Worm (Caenorhabditis elegans) whole organism, mixed stage, embryonic: ENCODE data around the gene DC2.5.
"Not testable (repeated sequence)": the region's sequence is repeated elsewhere in the genome, so short reads cannot be mapped to it uniquely, and the experiment has no call there.

Experiments used
- bed-3 ChIP-seq: fragments of 200-800 bp; sonication (Bioruptor generic); optimal IDR thresholded peaks from 3 replicates; lab custom pipeline; 2018; ENCODE audit warnings: mild to moderate bottlenecking, missing genetic modification characterization, moderate library complexity, missing compliant biosample characterization
- blmp-1 ChIP-seq: fragments of 150-350 bp; optimal IDR thresholded peaks from 2 replicates; lab custom pipeline; 2014; ENCODE audit warnings: missing biosample characterization, missing genetic modification characterization
- ceh-39 ChIP-seq: fragments of 150-350 bp; optimal IDR thresholded peaks from 2 replicates; lab custom pipeline; 2014; ENCODE audit warnings: missing biosample characterization, missing genetic modification characterization
- ceh-83 ChIP-seq: fragments of 200-800 bp; sonication (Bioruptor generic); optimal IDR thresholded peaks from 2 replicates; lab custom pipeline; 2018; ENCODE audit warnings: mild to moderate bottlenecking, missing genetic modification characterization, missing compliant biosample characterization
- ces-1 ChIP-seq: fragments of 150-350 bp; optimal IDR thresholded peaks from 2 replicates; lab custom pipeline; 2014; ENCODE audit warnings: missing biosample characterization, missing genetic modification reagents, missing genetic modification characterization
- cnd-1 ChIP-seq: fragments of 200-800 bp; sonication (Bioruptor generic); optimal IDR thresholded peaks from 2 replicates; lab custom pipeline; 2018; ENCODE audit warnings: mild to moderate bottlenecking, missing genetic modification characterization, missing compliant biosample characterization
- drap-1 ChIP-seq: fragments of 200-800 bp; sonication (Bioruptor generic); optimal IDR thresholded peaks from 3 replicates; lab custom pipeline; 2018; ENCODE audit warnings: mild to moderate bottlenecking, missing genetic modification characterization, missing compliant biosample characterization
- elt-1 ChIP-seq: sonication (generic microtip); optimal IDR thresholded peaks from 2 replicates; lab custom pipeline; 2017; ENCODE audit warnings: missing genetic modification characterization, mild to moderate bottlenecking, missing compliant biosample characterization, antibody characterized with exemption, moderate library complexity, borderline replicate concordance; ENCODE audit not compliant: insufficient read depth
- elt-3 ChIP-seq: fragments of 150-350 bp; optimal IDR thresholded peaks from 2 replicates; lab custom pipeline; 2014; ENCODE audit warnings: missing biosample characterization, missing genetic modification characterization
- ham-2 ChIP-seq: fragments of 200-800 bp; sonication (Bioruptor generic); optimal IDR thresholded peaks from 2 replicates; lab custom pipeline; 2018; ENCODE audit warnings: mild to moderate bottlenecking, missing genetic modification characterization, missing compliant biosample characterization
- hlh-1 ChIP-seq: fragments of 150-350 bp; optimal IDR thresholded peaks from 2 replicates; lab custom pipeline; 2014; ENCODE audit warnings: missing biosample characterization, missing genetic modification reagents, missing genetic modification characterization
- lin-13 ChIP-seq: fragments of 150-350 bp; optimal IDR thresholded peaks from 2 replicates; lab custom pipeline; 2014; ENCODE audit warnings: missing biosample characterization, missing genetic modification characterization
- lin-32 ChIP-seq: fragments of 200-800 bp; sonication (Bioruptor generic); optimal IDR thresholded peaks from 2 replicates; lab custom pipeline; 2018; ENCODE audit warnings: mild to moderate bottlenecking, missing genetic modification characterization, missing compliant biosample characterization
- lsy-2 ChIP-seq: fragments of 150-350 bp; optimal IDR thresholded peaks from 2 replicates; lab custom pipeline; 2014; ENCODE audit warnings: missing biosample characterization, missing genetic modification characterization
- mab-5 ChIP-seq: fragments of 150-350 bp; optimal IDR thresholded peaks from 2 replicates; lab custom pipeline; 2014; ENCODE audit warnings: missing biosample characterization, missing genetic modification characterization
- mep-1 ChIP-seq: fragments of 150-350 bp; optimal IDR thresholded peaks from 2 replicates; lab custom pipeline; 2017; ENCODE audit warnings: missing biosample characterization, missing genetic modification reagents, missing genetic modification characterization, inconsistent platforms
- mls-2 ChIP-seq: sonication (generic microtip); optimal IDR thresholded peaks from 2 replicates; lab custom pipeline; 2016; ENCODE audit warnings: mild to moderate bottlenecking, missing genetic modification characterization, moderate library complexity, missing compliant biosample characterization
- nhr-12 ChIP-seq: fragments of 150-350 bp; optimal IDR thresholded peaks from 2 replicates; lab custom pipeline; 2014; ENCODE audit warnings: missing biosample characterization, missing genetic modification characterization
- nhr-2 ChIP-seq: fragments of 150-350 bp; optimal IDR thresholded peaks from 2 replicates; lab custom pipeline; 2014; ENCODE audit warnings: missing biosample characterization, missing genetic modification characterization
- nhr-28 ChIP-seq: fragments of 150-350 bp; optimal IDR thresholded peaks from 2 replicates; lab custom pipeline; 2014; ENCODE audit warnings: missing biosample characterization, missing genetic modification characterization
- nhr-76 ChIP-seq: sonication (generic microtip); optimal IDR thresholded peaks from 2 replicates; lab custom pipeline; 2017; ENCODE audit warnings: missing biosample characterization, missing genetic modification characterization
- pha-4 ChIP-seq: fragments of 150-350 bp; optimal IDR thresholded peaks from 2 replicates; lab custom pipeline; 2018; ENCODE audit warnings: missing biosample characterization, missing genetic modification reagents, missing genetic modification characterization
- sem-2 ChIP-seq: fragments of 200-800 bp; sonication (Bioruptor generic); optimal IDR thresholded peaks from 2 replicates; lab custom pipeline; 2018; ENCODE audit warnings: mild to moderate bottlenecking, missing genetic modification characterization, missing compliant biosample characterization
- snpc-4 ChIP-seq: fragments of 150-350 bp; optimal IDR thresholded peaks from 2 replicates; lab custom pipeline; 2014; ENCODE audit warnings: missing biosample characterization, missing genetic modification characterization
- sptf-1 ChIP-seq: sonication (generic microtip); optimal IDR thresholded peaks from 2 replicates; lab custom pipeline; 2017; ENCODE audit warnings: mild to moderate bottlenecking, missing genetic modification characterization, moderate library complexity, missing compliant biosample characterization
- tbx-8 ChIP-seq: fragments of 200-800 bp; sonication (Bioruptor generic); optimal IDR thresholded peaks from 2 replicates; lab custom pipeline; 2018; ENCODE audit warnings: mild to moderate bottlenecking, missing genetic modification characterization, moderate library complexity, missing compliant biosample characterization
- unc-120 ChIP-seq: sonication (generic microtip); optimal IDR thresholded peaks from 2 replicates; lab custom pipeline; 2017; ENCODE audit warnings: missing genetic modification characterization, missing compliant biosample characterization; ENCODE audit not compliant: poor library complexity, severe bottlenecking
- unc-39 ChIP-seq: fragments of 150-350 bp; optimal IDR thresholded peaks from 2 replicates; lab custom pipeline; 2014; ENCODE audit warnings: missing biosample characterization, missing genetic modification characterization
- unc-62 ChIP-seq: fragments of 150-350 bp; optimal IDR thresholded peaks from 2 replicates; lab custom pipeline; 2014; ENCODE audit warnings: missing biosample characterization, missing genetic modification reagents, missing genetic modification characterization
- zip-8 ChIP-seq: fragments of 150-350 bp; optimal IDR thresholded peaks from 2 replicates; lab custom pipeline; 2014; ENCODE audit warnings: missing biosample characterization, missing genetic modification characterization
- ztf-11 ChIP-seq: fragments of 150-350 bp; optimal IDR thresholded peaks from 2 replicates; lab custom pipeline; 2014; ENCODE audit warnings: missing biosample characterization, missing genetic modification characterization

Gene DC2.5

ce11 chrV:212687-213086 is at the start of gene DC2.5:
DC2.5 (minus strand) TSS chrV:212787.
- TF ChIP-seq ztf-11 (tag; lab: Kevin White, UChicago); lin-32 (GFP tag; lab: Kevin White, UChicago); lsy-2 (tag; lab: Kevin White, UChicago): not testable (repeated sequence)
- TF ChIP-seq, all 35 proteins: peak for 0; not testable (repeated sequence) for 35

ce11 chrV:260334-260733 is 47.7 kb upstream of the DC2.5 start:
- no peak for TF ChIP-seq nhr-12 (tag; lab: Kevin White, UChicago)
- TF ChIP-seq nhr-76 (tag; lab: Kevin White, UChicago): no peak
- no peak for TF ChIP-seq ztf-11 (tag; lab: Kevin White, UChicago)
- no peak for TF ChIP-seq ham-2 (GFP tag; lab: Kevin White, UChicago)
- TF ChIP-seq ces-1 (GFP tag; lab: Kevin White, UChicago): no peak
- TF ChIP-seq sptf-1: no peak
- no peak for TF ChIP-seq hlh-1 (tag; lab: Kevin White, UChicago)
- TF ChIP-seq lin-13: no peak

ce11 chrV:258730-259129 is 46.1 kb upstream of the DC2.5 start, which contains the start of gene nhr-204:
nhr-204 (minus strand) TSS chrV:258830.
- TF ChIP-seq unc-120: no peak
- TF ChIP-seq sptf-1: no peak
- no peak for TF ChIP-seq ceh-39 (tag; lab: Kevin White, UChicago)
- TF ChIP-seq blmp-1 (tag; lab: Kevin White, UChicago): no peak
- TF ChIP-seq elt-3 (tag; lab: Kevin White, UChicago): no peak
- no peak for TF ChIP-seq lin-13
- no peak for TF ChIP-seq tbx-8 (GFP tag; lab: Kevin White, UChicago)
- no peak for TF ChIP-seq mep-1 (tag; lab: Kevin White, UChicago)
- TF ChIP-seq nhr-28: no peak
- TF ChIP-seq bed-3: no peak
- TF ChIP-seq cnd-1 (tag; lab: Kevin White, UChicago): no peak
- no peak for TF ChIP-seq ztf-11 (tag; lab: Kevin White, UChicago)
- TF ChIP-seq nhr-2: no peak
- TF ChIP-seq lsy-2 (tag; lab: Kevin White, UChicago): no peak

- TF ChIP-seq bed-3 (no peak), mls-2 (tag; lab: Kevin White, UChicago) (no peak), elt-1 (tag; lab: Kevin White, UChicago) (no peak), ztf-11 (tag; lab: Kevin White, UChicago) (no peak), nhr-76 (tag; lab: Kevin White, UChicago) (no peak), drap-1 (GFP tag; lab: Kevin White, UChicago) (no peak), mab-5 (tag; lab: Kevin White, UChicago) (no peak), unc-39 (tag; lab: Kevin White, UChicago) (no peak), nhr-28 (no peak), nhr-2 (no peak), lin-32 (GFP tag; lab: Kevin White, UChicago) (no peak), sem-2 (GFP tag; lab: Kevin White, UChicago) (no peak), zip-8 (tag; lab: Kevin White, UChicago) (no peak), ham-2 (GFP tag; lab: Kevin White, UChicago) (no peak), unc-62 (GFP tag; lab: Kevin White, UChicago) (no peak)
Measured at ce11 chrV:254591-254990, 42.0 kb upstream of the DC2.5 start, which contains the start of gene str-121. str-121 (minus strand) TSS chrV:254691.

- TF ChIP-seq ceh-83 (GFP tag; lab: Kevin White, UChicago): no peak
- TF ChIP-seq mab-5 (tag; lab: Kevin White, UChicago): no peak
- TF ChIP-seq lin-13: no peak
- no peak for TF ChIP-seq nhr-12 (tag; lab: Kevin White, UChicago)
- TF ChIP-seq cnd-1 (tag; lab: Kevin White, UChicago): no peak
- TF ChIP-seq pha-4 (tag; lab: Kevin White, UChicago): no peak
- TF ChIP-seq nhr-76 (tag; lab: Kevin White, UChicago): no peak
- no peak for TF ChIP-seq sem-2 (GFP tag; lab: Kevin White, UChicago)
- no peak for TF ChIP-seq snpc-4 (tag; lab: Kevin White, UChicago)
Measured at ce11 chrV:251652-252051, 39.1 kb upstream of the DC2.5 start, which contains the start of gene oac-39. oac-39 (minus strand) TSS chrV:251752.
